Worm (Caenorhabditis elegans) whole organism, L4 larva: ENCODE data around the gene dod-6.

Experiments used
- D1046.2 ChIP-seq: fragments of 200-800 bp; sonication (Bioruptor generic); IDR thresholded peaks from 2 replicates; pipeline ENCODE4 v1.3.6; 2022; ENCODE audit warnings: missing genetic modification characterization, missing compliant biosample characterization
- F26F4.8 ChIP-seq: fragments of 200-800 bp; sonication (Bioruptor generic); conservative IDR thresholded peaks from 2 replicates; pipeline ENCODE4 v1.3.6; 2022; ENCODE audit warnings: missing genetic modification characterization, missing compliant biosample characterization
- T26A8.4 ChIP-seq: fragments of 200-800 bp; sonication (Bioruptor generic); IDR thresholded peaks from 2 replicates; pipeline ENCODE4 v1.3.6; 2022; ENCODE audit warnings: missing genetic modification characterization, missing compliant biosample characterization
- Y75B8A.6 ChIP-seq: fragments of 200-800 bp; sonication (Bioruptor generic); IDR thresholded peaks from 2 replicates; pipeline ENCODE4 v1.3.6; 2022; ENCODE audit warnings: missing genetic modification reagents, missing genetic modification characterization, missing compliant biosample characterization
- ZK546.5 ChIP-seq, 2 experiments: sonication (generic microtip); optimal IDR thresholded peaks; 2 replicates each; lab custom pipeline; 2017; ENCODE audit warnings: missing biosample characterization in 2 of 2, missing genetic modification characterization in 2 of 2
- aha-1 ChIP-seq: fragments of 150-350 bp; peaks from one replicate; lab custom pipeline; 2014; ENCODE audit warnings: missing biosample characterization, missing genetic modification characterization
- arid-1 ChIP-seq: fragments of 200-800 bp; sonication (Bioruptor generic); conservative IDR thresholded peaks from 2 replicates; pipeline ENCODE4 v1.3.6; 2022; ENCODE audit warnings: missing genetic modification reagents, missing genetic modification characterization, missing compliant biosample characterization
- ceh-32 ChIP-seq: sonication (generic microtip); optimal IDR thresholded peaks from 2 replicates; lab custom pipeline; 2016; ENCODE audit warnings: mild to moderate bottlenecking, missing genetic modification characterization, missing compliant biosample characterization; ENCODE audit not compliant: poor library complexity
- ceh-44 ChIP-seq: fragments of 200-800 bp; sonication (Bioruptor generic); IDR thresholded peaks from 2 replicates; pipeline ENCODE4 v1.3.6; 2022; ENCODE audit warnings: missing genetic modification reagents, missing genetic modification characterization, missing compliant biosample characterization
- daf-19 ChIP-seq: fragments of 200-800 bp; sonication (Bioruptor generic); conservative IDR thresholded peaks from 2 replicates; pipeline ENCODE4 v1.3.6; 2022; ENCODE audit warnings: missing genetic modification characterization, missing compliant biosample characterization
- daf-8 ChIP-seq: fragments of 200-800 bp; sonication (Bioruptor generic); IDR thresholded peaks from 2 replicates; pipeline ENCODE4 v1.3.6; 2022; ENCODE audit warnings: missing genetic modification characterization, missing compliant biosample characterization
- dve-1 ChIP-seq: sonication (generic microtip); optimal IDR thresholded peaks from 2 replicates; lab custom pipeline; 2017; ENCODE audit warnings: antibody characterized with exemption, mild to moderate bottlenecking, missing genetic modification characterization, missing compliant biosample characterization; ENCODE audit not compliant: insufficient read depth
- fkh-10 ChIP-seq: fragments of 150-350 bp; optimal IDR thresholded peaks from 2 replicates; lab custom pipeline; 2014; ENCODE audit warnings: missing biosample characterization, missing genetic modification reagents, missing genetic modification characterization
- hif-1 ChIP-seq, 2 experiments: sonication (generic microtip); optimal IDR thresholded peaks; 2 replicates each; lab custom pipeline; 2016 to 2017; ENCODE audit warnings: missing compliant biosample characterization in 2 of 2, missing genetic modification characterization in 2 of 2, missing genetic modification reagents in 2 of 2, missing genotype in 2 of 2, mild to moderate bottlenecking in 1 of 2
- hlh-11 ChIP-seq: fragments of 200-800 bp; sonication (Bioruptor generic); optimal IDR thresholded peaks from 2 replicates; lab custom pipeline; 2018; ENCODE audit warnings: mild to moderate bottlenecking, missing genetic modification characterization, missing compliant biosample characterization
- hlh-30 ChIP-seq: sonication (generic microtip); optimal IDR thresholded peaks from 2 replicates; lab custom pipeline; 2017; ENCODE audit warnings: antibody characterized with exemption, mild to moderate bottlenecking, missing genetic modification characterization, missing compliant biosample characterization; ENCODE audit not compliant: insufficient read depth
- hmg-1.1 ChIP-seq: fragments of 200-800 bp; sonication (Bioruptor generic); IDR thresholded peaks from 2 replicates; pipeline ENCODE4 v1.3.6; 2022; ENCODE audit warnings: missing genetic modification reagents, missing genetic modification characterization, missing compliant biosample characterization
- jun-1 ChIP-seq: fragments of 150-350 bp; optimal IDR thresholded peaks from 2 replicates; lab custom pipeline; 2014; ENCODE audit warnings: missing biosample characterization, missing genetic modification reagents, missing genetic modification characterization
- lim-7 ChIP-seq: fragments of 200-800 bp; sonication (Bioruptor generic); IDR thresholded peaks from 2 replicates; pipeline ENCODE4 v1.3.6; 2022; ENCODE audit warnings: missing genetic modification characterization, missing compliant biosample characterization
- lsy-2 ChIP-seq, 2 experiments: fragments of 150-350 bp in 1 of 2; sonication (generic microtip) in 1 of 2; optimal IDR thresholded peaks; 2 replicates each; lab custom pipeline; 2014 to 2017; ENCODE audit warnings: missing biosample characterization in 2 of 2, missing genetic modification characterization in 2 of 2
- mdl-1 ChIP-seq, 2 experiments: fragments of 150-350 bp in 1 of 2; sonication (generic microtip) in 1 of 2; optimal IDR thresholded peaks; 2 replicates each; lab custom pipeline; 2014 to 2017; ENCODE audit warnings: missing biosample characterization in 2 of 2, missing genetic modification characterization in 2 of 2
- mxl-3 ChIP-seq: fragments of 200-800 bp; sonication (Bioruptor generic); optimal IDR thresholded peaks from 2 replicates; lab custom pipeline; 2018; ENCODE audit warnings: mild to moderate bottlenecking, missing genetic modification characterization, missing compliant biosample characterization
- nhr-237 ChIP-seq: sonication (generic microtip); optimal IDR thresholded peaks from 2 replicates; lab custom pipeline; 2017; ENCODE audit warnings: missing biosample characterization, missing genetic modification characterization
- nhr-25 ChIP-seq: sonication (generic microtip); optimal IDR thresholded peaks from 2 replicates; lab custom pipeline; 2017; ENCODE audit warnings: missing genetic modification characterization, mild to moderate bottlenecking, missing compliant biosample characterization, antibody characterized with exemption, moderate library complexity, borderline replicate concordance; ENCODE audit not compliant: insufficient read depth
- nhr-28 ChIP-seq: fragments of 150-350 bp; optimal IDR thresholded peaks from 2 replicates; lab custom pipeline; 2014; ENCODE audit warnings: missing biosample characterization, missing genetic modification characterization
- nhr-41 ChIP-seq: fragments of 200-800 bp; sonication (Bioruptor generic); IDR thresholded peaks from 2 replicates; pipeline ENCODE4 v1.3.6; 2022; ENCODE audit warnings: missing genetic modification reagents, missing genetic modification characterization, missing compliant biosample characterization
- nhr-48 ChIP-seq: sonication (generic microtip); optimal IDR thresholded peaks from 2 replicates; lab custom pipeline; 2016; ENCODE audit warnings: mild to moderate bottlenecking, missing genetic modification characterization, missing compliant biosample characterization
- nhr-6 ChIP-seq: fragments of 150-350 bp; optimal IDR thresholded peaks from 2 replicates; lab custom pipeline; 2014; ENCODE audit warnings: missing biosample characterization, missing genetic modification characterization
- nhr-76 ChIP-seq: fragments of 150-350 bp; optimal IDR thresholded peaks from 2 replicates; lab custom pipeline; 2014; ENCODE audit warnings: missing biosample characterization, missing genetic modification characterization
- nhr-77 ChIP-seq: fragments of 150-350 bp; optimal IDR thresholded peaks from 2 replicates; lab custom pipeline; 2014; ENCODE audit warnings: missing biosample characterization, missing genetic modification characterization
- php-3 ChIP-seq: fragments of 200-800 bp; sonication (Bioruptor generic); IDR thresholded peaks from 2 replicates; pipeline ENCODE4 v1.3.6; 2022; ENCODE audit warnings: missing genetic modification reagents, missing genetic modification characterization, missing compliant biosample characterization
- pqm-1 ChIP-seq: sonication (generic microtip); optimal IDR thresholded peaks from 2 replicates; lab custom pipeline; 2017; ENCODE audit warnings: missing biosample characterization, missing genetic modification characterization
- spr-1 ChIP-seq: sonication (generic microtip); optimal IDR thresholded peaks from 2 replicates; lab custom pipeline; 2016; ENCODE audit warnings: mild to moderate bottlenecking, missing genetic modification characterization, missing compliant biosample characterization
- unc-62 ChIP-seq, 3 experiments: fragments of 150-350 bp in 1 of 3; sonication (generic microtip); optimal IDR thresholded peaks in 2 of 3; peaks in 1 of 3; 1 replicate in 1 of 3; 2 replicates in 2 of 3; lab custom pipeline; 2014 to 2017; ENCODE audit warnings: missing biosample characterization in 3 of 3, missing genetic modification characterization in 3 of 3, missing genetic modification reagents in 3 of 3, missing genotype in 1 of 3
- vab-7 ChIP-seq: fragments of 200-800 bp; sonication (Bioruptor generic); IDR thresholded peaks from 2 replicates; pipeline ENCODE4 v1.3.6; 2022; ENCODE audit warnings: missing genetic modification reagents, missing genetic modification characterization, missing compliant biosample characterization
- zfp-3 ChIP-seq: fragments of 200-800 bp; sonication (Bioruptor generic); conservative IDR thresholded peaks from 2 replicates; pipeline ENCODE4 v1.3.6; 2022; ENCODE audit warnings: missing genetic modification reagents, missing genetic modification characterization, missing compliant biosample characterization
- ztf-11 ChIP-seq: fragments of 150-350 bp; optimal IDR thresholded peaks from 2 replicates; lab custom pipeline; 2014; ENCODE audit warnings: missing biosample characterization, missing genetic modification characterization

dod-6 gene

DNA sequence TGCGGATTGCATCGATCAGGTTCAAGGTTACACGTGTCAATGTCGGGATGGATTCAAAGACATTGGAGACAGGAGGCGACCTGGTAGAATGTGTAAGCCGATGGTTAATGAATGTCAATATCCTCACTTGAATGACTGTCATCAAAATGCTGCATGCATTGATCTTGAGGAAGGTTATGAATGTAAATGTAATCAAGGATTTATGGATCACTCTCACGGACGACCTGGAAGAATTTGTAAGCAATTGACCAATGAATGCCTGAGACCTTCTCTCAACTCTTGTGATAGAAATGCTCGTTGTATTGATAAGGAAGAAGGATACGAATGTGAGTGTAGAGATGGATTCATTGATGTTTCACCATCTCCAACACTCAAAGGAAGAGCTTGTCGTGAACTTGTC lies 19.5 kb upstream of the dod-6 start:
- TF ChIP-seq lim-7 (GFP tag; lab: Robert Waterston, UW), result no peak
- TF ChIP-seq unc-62 (GFP tag; optimal IDR thresholded peaks at IDR 0.05 in 1 of 2; lab: Kevin White, UChicago), result peak in 1 of 2 experiments; percentile 99
- TF ChIP-seq unc-62 (tag; optimal IDR thresholded peaks at IDR 0.05; lab: Kevin White, UChicago), result no peak

DNA sequence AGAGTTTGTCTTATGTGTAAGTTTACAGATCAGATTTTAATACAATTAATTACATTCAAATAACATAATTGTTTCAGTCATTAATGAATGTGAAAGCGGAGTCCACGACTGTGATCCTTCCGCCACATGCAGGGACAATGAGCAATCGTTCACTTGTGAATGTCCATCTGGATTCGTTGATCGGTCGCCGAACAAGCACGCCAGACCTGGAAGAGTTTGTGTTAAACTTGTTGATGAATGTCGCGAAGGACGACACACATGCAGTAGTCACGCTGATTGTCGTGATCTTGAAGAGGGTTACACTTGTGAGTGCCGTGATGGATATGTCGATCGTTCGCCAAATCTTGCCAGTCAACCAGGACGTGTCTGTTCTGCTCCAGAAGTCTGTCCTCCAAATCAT lies 19.0 kb upstream of the dod-6 start:
- TF ChIP-seq unc-62 (GFP tag; optimal IDR thresholded peaks at IDR 0.05 in 1 of 2; lab: Kevin White, UChicago), result peak in 1 of 2 experiments; percentile 19
- no peak for TF ChIP-seq unc-62 (tag; optimal IDR thresholded peaks at IDR 0.05; lab: Kevin White, UChicago)
- TF ChIP-seq ZK546.5 (tag; optimal IDR thresholded peaks at IDR 0.05; lab: Kevin White, UChicago), result no peak
- TF ChIP-seq nhr-48 (tag; lab: Kevin White, UChicago), result no peak
- TF ChIP-seq ceh-44 (GFP tag; lab: Robert Waterston, UW), result no peak
- no peak for TF ChIP-seq daf-8 (GFP tag; lab: Robert Waterston, UW)
- peak; percentile 95 for TF ChIP-seq aha-1
- TF ChIP-seq, all 104 proteins: peak for 2

DNA sequence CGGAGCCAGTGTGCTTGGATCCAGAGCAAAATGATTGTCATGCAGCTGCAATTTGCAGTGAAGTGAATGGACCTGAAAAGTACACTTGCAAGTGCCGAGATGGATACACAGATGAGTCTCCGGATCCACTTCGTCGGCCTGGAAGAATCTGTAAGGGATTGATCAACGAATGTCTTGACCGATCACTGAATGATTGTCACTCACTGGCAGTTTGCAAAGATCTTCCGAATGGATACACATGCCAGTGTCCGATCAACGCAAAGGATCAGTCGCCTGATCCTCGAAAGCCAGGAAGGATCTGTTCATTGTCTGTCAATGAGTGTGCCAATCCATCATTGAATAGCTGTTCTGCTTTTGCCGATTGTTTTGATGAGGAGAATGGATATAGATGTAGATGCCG lies 18.1 kb upstream of the dod-6 start:
- TF ChIP-seq unc-62 (GFP tag; optimal IDR thresholded peaks at IDR 0.05 in 1 of 2; lab: Kevin White, UChicago) (peak in 1 of 2 experiments; percentile 97), unc-62 (tag; optimal IDR thresholded peaks at IDR 0.05; lab: Kevin White, UChicago) (no peak), F26F4.8 (no peak)

DNA sequence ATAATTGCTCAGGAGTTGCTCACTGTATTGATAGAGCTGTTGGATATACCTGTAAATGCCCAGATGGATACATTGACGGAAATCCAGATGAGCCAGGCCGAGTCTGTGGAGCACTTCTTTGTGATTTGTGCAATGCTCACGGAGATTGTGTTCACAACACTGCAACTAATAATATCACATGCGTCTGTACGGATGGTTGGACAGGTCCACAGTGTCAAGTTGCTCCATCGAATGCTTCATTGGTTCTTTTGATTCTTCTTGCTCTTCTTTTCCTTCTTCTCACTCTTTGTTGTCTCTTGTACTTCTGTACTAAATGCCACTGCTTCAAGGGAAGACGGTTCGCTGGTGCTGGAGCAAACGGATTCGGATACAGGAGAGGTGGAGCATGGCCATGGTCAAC lies 15.6 kb upstream of the dod-6 start:
- peak in 1 of 2 experiments; percentile 90 for TF ChIP-seq unc-62 (GFP tag; optimal IDR thresholded peaks at IDR 0.05 in 1 of 2; lab: Kevin White, UChicago)
- no peak for TF ChIP-seq unc-62 (tag; optimal IDR thresholded peaks at IDR 0.05; lab: Kevin White, UChicago)
- no peak for TF ChIP-seq ceh-32
- TF ChIP-seq, all 104 proteins: peak for 1

DNA sequence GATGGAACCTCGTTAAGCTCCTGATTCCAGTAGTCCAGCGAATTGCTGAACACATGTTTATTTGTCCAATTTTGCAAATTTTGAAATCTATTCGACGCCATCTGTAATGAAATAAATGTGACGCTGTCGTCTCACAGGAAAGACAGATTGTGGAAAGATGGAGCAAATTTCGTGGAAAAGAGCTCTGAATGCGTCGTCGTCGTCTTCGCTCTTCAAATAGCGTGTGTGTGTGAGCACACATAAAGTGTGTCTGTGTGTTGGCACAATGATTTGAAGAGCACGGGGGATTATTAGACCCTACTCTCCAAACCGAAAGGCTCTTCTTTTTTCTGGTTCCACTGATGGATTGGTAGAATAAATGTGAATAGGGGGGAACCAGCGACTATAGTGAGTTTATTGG lies 11.4 kb upstream of the dod-6 start, which contains the start of gene unc-47:
TSS of gene unc-47 (minus strand) at position 101 of the 400 bp plus-strand sequence.
- TF ChIP-seq hlh-11 (tag; lab: Kevin White, UChicago), result no peak
- TF ChIP-seq unc-62 (GFP tag; optimal IDR thresholded peaks at IDR 0.05 in 1 of 2; lab: Kevin White, UChicago), result peak in 1 of 2 experiments; percentile 49
- no peak for TF ChIP-seq unc-62 (tag; optimal IDR thresholded peaks at IDR 0.05; lab: Kevin White, UChicago)
- no peak for TF ChIP-seq nhr-6 (tag; lab: Kevin White, UChicago)
- no peak for TF ChIP-seq T26A8.4 (GFP tag; lab: Robert Waterston, UW)
- TF ChIP-seq zfp-3 (GFP tag; lab: Robert Waterston, UW), result no peak
- TF ChIP-seq jun-1 (tag; lab: Kevin White, UChicago), result no peak
- TF ChIP-seq nhr-237 (tag; lab: Kevin White, UChicago), result no peak

ce11 chrIII:10187840-10188239 lies 9.7 kb upstream of the dod-6 start:
- peak in 1 of 2 experiments; percentile 8 for TF ChIP-seq lsy-2 (tag; optimal IDR thresholded peaks at IDR 0.05; lab: Kevin White, UChicago)
- no peak for TF ChIP-seq daf-19 (GFP tag; lab: Robert Waterston, UW)
- no peak for TF ChIP-seq nhr-76 (tag; lab: Kevin White, UChicago)
- no peak for TF ChIP-seq arid-1
- TF ChIP-seq fkh-10 (GFP tag; lab: Kevin White, UChicago), result peak; percentile 75
- TF ChIP-seq php-3 (GFP tag; lab: Robert Waterston, UW), result no peak
- no peak for TF ChIP-seq ceh-32
- no peak for TF ChIP-seq nhr-77 (tag; lab: Kevin White, UChicago)
- no peak for TF ChIP-seq mxl-3 (GFP tag; lab: Kevin White, UChicago)
- peak; percentile 66 for TF ChIP-seq hmg-1.1 (GFP tag; lab: Robert Waterston, UW)
- TF ChIP-seq ztf-11 (tag; lab: Kevin White, UChicago), result no peak
- TF ChIP-seq nhr-41 (GFP tag; lab: Robert Waterston, UW), result no peak
- no peak for TF ChIP-seq dve-1 (tag; lab: Kevin White, UChicago)
- TF ChIP-seq aha-1, result peak; percentile 43
- TF ChIP-seq, all 104 proteins: peak for 4

- TF ChIP-seq nhr-28 (tag; lab: Kevin White, UChicago), result no peak
- TF ChIP-seq D1046.2, result no peak
- no peak for TF ChIP-seq hlh-30 (tag; lab: Kevin White, UChicago)
- no peak for TF ChIP-seq nhr-25 (tag; lab: Kevin White, UChicago)
- no peak for TF ChIP-seq spr-1 (tag; lab: Kevin White, UChicago)
- no peak for TF ChIP-seq unc-62 (GFP tag; optimal IDR thresholded peaks at IDR 0.05 in 1 of 2; lab: Kevin White, UChicago)
- no peak for TF ChIP-seq unc-62 (tag; optimal IDR thresholded peaks at IDR 0.05; lab: Kevin White, UChicago)
- TF ChIP-seq mdl-1 (tag; optimal IDR thresholded peaks at IDR 0.05; lab: Kevin White, UChicago), result no peak
- TF ChIP-seq vab-7, result no peak
- TF ChIP-seq Y75B8A.6 (GFP tag; lab: Robert Waterston, UW), result no peak
- TF ChIP-seq hif-1 (tag; optimal IDR thresholded peaks at IDR 0.05; lab: Kevin White, UChicago), result no peak
- TF ChIP-seq nhr-76 (tag; lab: Kevin White, UChicago), result no peak
- no peak for TF ChIP-seq pqm-1
Measured at ce11 chrIII:10188912-10189311, 8.6 kb upstream of the dod-6 start, which contains the start of gene epac-1. Gene epac-1 (plus strand): TSS chrIII:10189212.
